Worm (Caenorhabditis elegans): Measurements from ENCODE around the gene R148.4.

DNA sequence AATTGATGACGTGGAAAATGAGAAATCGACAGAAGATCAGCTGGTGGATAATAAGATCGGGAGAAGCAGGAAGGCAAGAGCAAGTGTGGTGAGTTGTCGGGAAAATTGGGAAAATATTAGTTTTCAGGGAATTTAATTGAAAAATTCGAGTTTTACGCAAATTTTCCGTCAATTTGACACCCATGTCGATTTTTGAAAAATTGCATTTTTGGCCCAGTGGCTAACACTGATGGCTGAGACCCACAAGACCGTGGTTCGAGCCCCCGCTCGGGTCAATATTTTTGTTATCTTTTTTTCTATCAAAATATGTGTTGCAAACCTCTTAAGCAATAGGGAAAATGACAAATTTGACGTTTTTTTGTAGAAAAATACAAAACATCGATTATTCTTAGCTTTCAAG is 17.2 kb downstream of the R148.4 start:
- TF ChIP-seq unc-39 (tag; optimal IDR thresholded peaks at IDR 0.05) = no peak
- TF ChIP-seq lin-39 (tag; optimal IDR thresholded peaks at IDR 0.05) = no peak
- TF ChIP-seq ZK546.5 (tag; optimal IDR thresholded peaks at IDR 0.05) = no peak
- no peak for TF ChIP-seq lsy-2 (tag; optimal IDR thresholded peaks at IDR 0.05)
- no peak for TF ChIP-seq elt-3 (tag; optimal IDR thresholded peaks at IDR 0.05)
- no peak for TF ChIP-seq mdl-1 (tag; optimal IDR thresholded peaks at IDR 0.05)
- TF ChIP-seq ztf-1 (GFP tag; conservative IDR thresholded peaks at IDR 0.05) = no peak
- no peak for TF ChIP-seq elt-1 (tag; optimal IDR thresholded peaks at IDR 0.05)
- TF ChIP-seq crh-2 (tag; optimal IDR thresholded peaks at IDR 0.05) = no peak
- no peak for TF ChIP-seq ztf-11 (tag; optimal IDR thresholded peaks at IDR 0.05)
- TF ChIP-seq skn-1 (tag; optimal IDR thresholded peaks at IDR 0.05) = no peak
- no peak for TF ChIP-seq nhr-129 (tag; optimal IDR thresholded peaks at IDR 0.05)
- TF ChIP-seq unc-62 (GFP tag; optimal IDR thresholded peaks at IDR 0.05) = no peak
